Worm (Caenorhabditis elegans) whole organism, L4/young adult: ENCODE results near the gene nhr-38.
"Not testable (repeated sequence)": the region's sequence is repeated elsewhere in the genome, so short reads cannot be mapped to it uniquely, and the experiment has no call there.

Source experiments
- W03F9.2 ChIP-seq: fragments of 150-350 bp; optimal IDR thresholded peaks from 2 replicates; lab custom pipeline; 2014; ENCODE audit warnings: missing biosample characterization, missing genetic modification characterization
- dao-5 ChIP-seq: sonication (generic microtip); optimal IDR thresholded peaks from 2 replicates; lab custom pipeline; 2016; ENCODE audit warnings: missing genotype, missing genetic modification characterization, moderate library complexity, missing compliant biosample characterization
- him-1 ChIP-seq: sonication (generic microtip); optimal IDR thresholded peaks from 2 replicates; lab custom pipeline; 2016; ENCODE audit warnings: missing genotype, missing genetic modification reagents, missing genetic modification characterization, missing compliant biosample characterization

The nhr-38 gene

ce11 chrIV:9680841-9681240 lies 29.1 kb upstream of the nhr-38 start, which contains the start of gene ins-8:
Gene ins-8, minus strand, starts transcription at chrIV:9680941.
- TF ChIP-seq him-1 (tag; lab: Kevin White, UChicago) (no peak), dao-5 (no peak), W03F9.2 (no peak)

ce11 chrIV:9682514-9682913 lies 27.5 kb upstream of the nhr-38 start, which contains the start of gene ins-7:
Gene ins-7, minus strand, starts transcription at chrIV:9682845.
- TF ChIP-seq W03F9.2 (no peak), dao-5 (no peak), him-1 (tag; lab: Kevin White, UChicago) (no peak)

ce11 chrIV:9683433-9683832 lies 26.6 kb upstream of the nhr-38 start, which contains the start of the genes htas-1 and ZK1251.3:
Gene htas-1, minus strand, starts transcription at chrIV:9683533.
Gene ZK1251.3, plus strand, starts transcription at chrIV:9683658.
- TF ChIP-seq W03F9.2 (no peak), dao-5 (no peak), him-1 (tag; lab: Kevin White, UChicago) (no peak)

ce11 chrIV:9688715-9689114 lies 21.3 kb upstream of the nhr-38 start, which contains the start of gene msp-76:
Gene msp-76, plus strand, starts transcription at chrIV:9689015.
- TF ChIP-seq dao-5; him-1 (tag; lab: Kevin White, UChicago); W03F9.2: not testable (repeated sequence)

- TF ChIP-seq dao-5, result no peak
These were observed 19.3 kb upstream of the nhr-38 start, which contains the start of gene sdz-36 for ce11 chrIV:9690644-9691043. Gene sdz-36, plus strand, starts transcription at chrIV:9690944.

ce11 chrIV:9692874-9693273 lies 17.1 kb upstream of the nhr-38 start, which contains the start of gene twk-9:
Gene twk-9, plus strand, starts transcription at chrIV:9693174.
- no peak for TF ChIP-seq him-1 (tag; lab: Kevin White, UChicago)
- TF ChIP-seq dao-5, result no peak
- TF ChIP-seq W03F9.2, result no peak

- no peak for TF ChIP-seq W03F9.2
- no peak for TF ChIP-seq dao-5
- TF ChIP-seq him-1 (tag; lab: Kevin White, UChicago), result no peak
These were observed 13.5 kb upstream of the nhr-38 start for ce11 chrIV:9696513-9696912.

ce11 chrIV:9697869-9698268 lies 12.1 kb upstream of the nhr-38 start:
- no peak for TF ChIP-seq him-1 (tag; lab: Kevin White, UChicago)
- TF ChIP-seq dao-5, result no peak
- no peak for TF ChIP-seq W03F9.2

ce11 chrIV:9699062-9699461 lies 10.9 kb upstream of the nhr-38 start:
- no peak for TF ChIP-seq W03F9.2
- TF ChIP-seq him-1 (tag; lab: Kevin White, UChicago), result no peak
- no peak for TF ChIP-seq dao-5

- TF ChIP-seq him-1 (tag; lab: Kevin White, UChicago) (no peak), W03F9.2 (peak; percentile 60)
These were observed 3.2 kb upstream of the nhr-38 start, which contains the start of the genes dcaf-1 and dph-3 for ce11 chrIV:9706704-9707197. Gene dcaf-1, minus strand, starts transcription at chrIV:9706723. Gene dph-3, plus strand, starts transcription at chrIV:9707147.

- no peak for TF ChIP-seq dao-5
- TF ChIP-seq him-1 (tag; lab: Kevin White, UChicago), result no peak
- no peak for TF ChIP-seq W03F9.2
These were observed 782 bp upstream of the nhr-38 start, which contains the start of gene ant-1.3 for ce11 chrIV:9709205-9709604. Gene ant-1.3, minus strand, starts transcription at chrIV:9709305.

- TF ChIP-seq W03F9.2, result no peak
- no peak for TF ChIP-seq dao-5
- no peak for TF ChIP-seq him-1 (tag; lab: Kevin White, UChicago)
These were observed 2.8 kb downstream of the nhr-38 start, which contains the start of gene K01H12.4 for ce11 chrIV:9712782-9713181. Gene K01H12.4, plus strand, starts transcription at chrIV:9713082.

ce11 chrIV:9714264-9714663 lies 4.3 kb downstream of the nhr-38 start:
- TF ChIP-seq W03F9.2, result no peak
- no peak for TF ChIP-seq dao-5
- no peak for TF ChIP-seq him-1 (tag; lab: Kevin White, UChicago)

- TF ChIP-seq W03F9.2, result no peak
These were observed 6.5 kb downstream of the nhr-38 start for ce11 chrIV:9716490-9716889.

ce11 chrIV:9717844-9718243 lies 7.9 kb downstream of the nhr-38 start:
- no peak for TF ChIP-seq dao-5
- no peak for TF ChIP-seq him-1 (tag; lab: Kevin White, UChicago)
- TF ChIP-seq W03F9.2, result no peak

ce11 chrIV:9718396-9718795 lies 8.4 kb downstream of the nhr-38 start:
- TF ChIP-seq him-1 (tag; lab: Kevin White, UChicago), result no peak
- TF ChIP-seq W03F9.2, result peak; percentile 25
- no peak for TF ChIP-seq dao-5
